Fruit fly (Drosophila melanogaster): ENCODE measurements around the gene Sec61gamma.

Sec61gamma gene

DNA sequence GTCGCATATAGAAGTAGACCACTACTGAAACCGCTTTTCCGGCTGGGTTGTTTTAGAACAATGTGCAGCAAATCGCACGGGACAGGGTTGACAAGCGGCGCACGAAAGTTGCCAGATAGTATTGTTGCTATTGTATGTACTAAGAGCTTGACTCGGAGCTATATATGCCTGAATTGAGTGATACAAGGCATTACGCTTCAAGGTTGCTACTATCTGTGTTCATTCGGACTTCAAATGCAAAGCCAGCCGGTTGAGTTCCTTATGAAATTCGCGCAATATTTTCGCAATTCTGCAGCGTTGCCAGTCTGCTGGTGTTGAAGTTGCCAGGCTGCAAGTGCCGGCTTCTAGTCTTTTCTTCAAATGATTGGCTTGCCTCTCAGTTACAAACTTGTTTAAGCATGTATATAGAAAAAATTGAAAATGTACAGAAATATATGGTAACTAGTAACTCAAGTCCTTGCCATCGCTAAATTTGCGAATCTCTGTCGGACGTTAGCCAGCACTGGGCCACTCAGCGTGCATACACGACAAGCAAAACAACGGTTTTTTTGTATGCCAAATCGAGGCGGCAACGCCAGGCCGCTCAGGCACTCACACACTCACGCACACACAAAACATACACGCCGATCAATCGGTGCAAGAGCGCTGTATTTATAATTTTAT is 8.8 kb downstream of the Sec61gamma start, which contains the start of the genes Ranbp21 and Elys (continued):
- TF ChIP-seq CG12299 (tag; optimal IDR thresholded peaks at IDR 0.05), result no peak
- peak; percentile 61 for TF ChIP-seq lmd (GFP tag; IDR thresholded peaks at IDR 0.05)
- peak; percentile 91 for TF ChIP-seq Med (GFP tag)
- no peak for TF ChIP-seq pfk (GFP tag; optimal IDR thresholded peaks at IDR 0.05)
- TF ChIP-seq kay (GFP tag; optimal IDR thresholded peaks at IDR 0.05), result no peak
- no peak for TF ChIP-seq CG13123 (GFP tag; optimal IDR thresholded peaks at IDR 0.05)
- TF ChIP-seq CG12155 (GFP tag; optimal IDR thresholded peaks at IDR 0.05), result peak; percentile 50
- no peak for TF ChIP-seq CG7839 (tag; optimal IDR thresholded peaks at IDR 0.05)
- no peak for TF ChIP-seq toy (GFP tag; IDR thresholded peaks at IDR 0.05)
- TF ChIP-seq CG34224 (GFP tag; IDR thresholded peaks at IDR 0.05; ENCODE audit: partially characterized antibody), result no peak; the same call in 2 of the 3 replicates
- no peak for TF ChIP-seq NC2α (GFP tag; optimal IDR thresholded peaks at IDR 0.05)
- TF ChIP-seq ash1 (GFP tag; optimal IDR thresholded peaks at IDR 0.05), result no peak
- TF ChIP-seq cwo (GFP tag; optimal IDR thresholded peaks at IDR 0.05), result no peak
- peak; percentile 21 for TF ChIP-seq CG3163 (GFP tag; optimal IDR thresholded peaks at IDR 0.05)
- TF ChIP-seq CG31388 (GFP tag; optimal IDR thresholded peaks at IDR 0.05), result no peak
- peak; percentile 40 for TF ChIP-seq CG2116 (GFP tag; optimal IDR thresholded peaks at IDR 0.05)
- peak; percentile 14 for TF ChIP-seq fd96Cb (tag; optimal IDR thresholded peaks at IDR 0.05)
- peak; percentile 34 for TF ChIP-seq CG7556 (GFP tag; optimal IDR thresholded peaks at IDR 0.05)
- TF ChIP-seq crc (GFP tag; optimal IDR thresholded peaks at IDR 0.05), result peak; percentile 37
- peak; percentile 61 for TF ChIP-seq knrl (GFP tag; IDR thresholded peaks at IDR 0.05; ENCODE audit: partially characterized antibody)
- no peak for TF ChIP-seq oc (tag; optimal IDR thresholded peaks at IDR 0.05)
- TF ChIP-seq CG7987 (GFP tag; optimal IDR thresholded peaks at IDR 0.05), result no peak
- TF ChIP-seq CG34422 (GFP tag; IDR thresholded peaks at IDR 0.05), result peak; percentile 63
- no peak for TF ChIP-seq emc (GFP tag; optimal IDR thresholded peaks at IDR 0.05)
- peak; percentile 69 for TF ChIP-seq Hsf (GFP tag; optimal IDR thresholded peaks at IDR 0.05)
- TF ChIP-seq D (optimal IDR thresholded peaks at IDR 0.05), result no peak
- TF ChIP-seq D (GFP tag; optimal IDR thresholded peaks at IDR 0.05), result no peak
- peak; percentile 53 for TF ChIP-seq pho (GFP tag; optimal IDR thresholded peaks at IDR 0.05)
- TF ChIP-seq CG16815 (GFP tag; optimal IDR thresholded peaks at IDR 0.05), result no peak
- TF ChIP-seq chif (GFP tag; optimal IDR thresholded peaks at IDR 0.05), result peak; percentile 52
- peak; percentile 59 for TF ChIP-seq CG9727 (GFP tag; optimal IDR thresholded peaks at IDR 0.05)
- TF ChIP-seq gce (GFP tag; IDR thresholded peaks at IDR 0.05), result no peak
- peak; percentile 66 for TF ChIP-seq CG9932 (GFP tag; IDR thresholded peaks at IDR 0.05)
- no peak for TF ChIP-seq nerfin-1 (tag; optimal IDR thresholded peaks at IDR 0.05)
- TF ChIP-seq sc (optimal IDR thresholded peaks at IDR 0.05), result no peak
- TF ChIP-seq sc (GFP tag; optimal IDR thresholded peaks at IDR 0.05), result no peak
- no peak for TF ChIP-seq pb (GFP tag; optimal IDR thresholded peaks at IDR 0.05)
- peak; percentile 71 for TF ChIP-seq Chrac-16 (GFP tag; optimal IDR thresholded peaks at IDR 0.05)
- no peak for TF ChIP-seq Hr51 (GFP tag; optimal IDR thresholded peaks at IDR 0.05)
- no peak for TF ChIP-seq CG3407 (GFP tag; optimal IDR thresholded peaks at IDR 0.05)
- no peak for TF ChIP-seq ro (GFP tag; IDR thresholded peaks at IDR 0.05)
- TF ChIP-seq CG9609 (GFP tag; optimal IDR thresholded peaks at IDR 0.05), result peak; percentile 71
- TF ChIP-seq CG31224 (GFP tag; IDR thresholded peaks at IDR 0.05), result peak; percentile 47; the same call in 1 of the 2 replicates
- TF ChIP-seq gcm2 (GFP tag; optimal IDR thresholded peaks at IDR 0.05), result no peak
- TF ChIP-seq CTCF (GFP tag; optimal IDR thresholded peaks at IDR 0.05), result no peak
- TF ChIP-seq stwl (tag; optimal IDR thresholded peaks at IDR 0.05), result peak; percentile 51
- peak; percentile 54; the same call in 1 of the 2 replicates for TF ChIP-seq CG4404 (GFP tag; IDR thresholded peaks at IDR 0.05)
- no peak for TF ChIP-seq CG42726 (GFP tag; IDR thresholded peaks at IDR 0.05; ENCODE audit: partially characterized antibody)
- peak; percentile 55; the same call in 1 of the 3 replicates for TF ChIP-seq CG11456 (GFP tag; IDR thresholded peaks at IDR 0.05)
- no peak for TF ChIP-seq CG6765 (GFP tag; optimal IDR thresholded peaks at IDR 0.05)
- peak; percentile 67 for TF ChIP-seq Xbp1 (GFP tag; optimal IDR thresholded peaks at IDR 0.05)

All from whole organism, embryonic.